Worm (Caenorhabditis elegans) whole organism, young adult: ENCODE results near the gene clp-2.

Experiments
- F49E8.2 ChIP-seq: sonication (generic microtip); optimal IDR thresholded peaks from 3 replicates; lab custom pipeline; 2017; ENCODE audit warnings: missing genetic modification characterization, mild to moderate bottlenecking, missing compliant biosample characterization, antibody characterized with exemption, moderate library complexity; ENCODE audit not compliant: insufficient read depth
- lin-40 ChIP-seq: sonication (generic microtip); optimal IDR thresholded peaks from 2 replicates; lab custom pipeline; 2016; ENCODE audit warnings: missing genetic modification characterization, mild to moderate bottlenecking, missing compliant biosample characterization, missing genotype, missing genetic modification reagents
- mel-28 ChIP-seq: sonication (generic microtip); optimal IDR thresholded peaks from 2 replicates; lab custom pipeline; 2016; ENCODE audit warnings: borderline replicate concordance, mild to moderate bottlenecking, missing genetic modification characterization, missing compliant biosample characterization
- nfya-1 ChIP-seq: sonication (generic microtip); optimal IDR thresholded peaks from 2 replicates; lab custom pipeline; 2017; ENCODE audit warnings: antibody characterized with exemption, missing compliant biosample characterization, missing genetic modification characterization, borderline replicate concordance; ENCODE audit not compliant: insufficient read depth
- tbx-9 ChIP-seq: sonication (generic microtip); optimal IDR thresholded peaks from 2 replicates; lab custom pipeline; 2016; ENCODE audit warnings: borderline replicate concordance, missing genetic modification characterization, inconsistent platforms, missing compliant biosample characterization
- xnd-1 ChIP-seq: sonication (generic microtip); optimal IDR thresholded peaks from 2 replicates; lab custom pipeline; 2016; ENCODE audit warnings: missing genotype, missing genetic modification reagents, missing genetic modification characterization, missing compliant biosample characterization

ce11 chrIII:4740820-4741219 is 37.0 kb upstream of the clp-2 start:
- TF ChIP-seq F49E8.2 (no peak), nfya-1 (no peak), tbx-9 (tag; lab: Kevin White, UChicago) (no peak), mel-28 (tag; lab: Kevin White, UChicago) (no peak), xnd-1 (tag; lab: Kevin White, UChicago) (no peak), lin-40 (tag; lab: Kevin White, UChicago) (no peak)
